Fruit fly (Drosophila melanogaster) whole organism: ENCODE measurements around the gene COX5A.

Source experiments
- CG8478 ChIP-seq: fragments of >200 bp; optimal IDR thresholded peaks from 2 replicates; lab custom pipeline; 2018; ENCODE audit warnings: inconsistent platforms
- psq ChIP-seq: fragments of >200 bp; optimal IDR thresholded peaks from 2 replicates; lab custom pipeline; 2017

- TF ChIP-seq psq (lab: Kevin White, UChicago) (no peak), CG8478 (lab: Kevin White, UChicago) (no peak)
Measured at dm6 chr3R:11833406-11833805, 14.2 kb downstream of the COX5A start.
